Fruit fly (Drosophila melanogaster): ENCODE data around the gene Vps13B.

Vps13B gene

DNA sequence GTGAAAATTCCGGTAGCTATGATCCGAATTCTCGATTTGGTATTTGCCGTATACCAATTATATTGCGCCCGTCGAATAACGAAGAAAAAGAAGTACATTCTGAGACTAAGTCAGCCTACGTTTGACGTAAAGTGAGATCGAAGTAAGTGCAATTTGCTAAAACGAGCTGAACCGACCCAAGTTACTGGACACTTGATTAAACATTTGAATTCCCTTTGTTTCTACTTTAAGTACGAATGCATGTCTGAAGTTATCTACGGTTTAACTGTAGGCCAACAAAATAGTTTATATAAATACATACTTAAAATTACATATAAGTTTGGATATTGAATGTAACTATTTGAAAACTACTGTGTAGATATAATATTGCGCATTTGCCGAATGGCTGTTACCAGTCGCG lies 5.5 kb upstream of the Vps13B start, which contains the start of gene alpha-Man-Ic:
TSS of gene alpha-Man-Ic (minus strand) at position 101 of the 400 bp plus-strand sequence.
- no peak for TF ChIP-seq btn (GFP tag; optimal IDR thresholded peaks at IDR 0.05)
- no peak for TF ChIP-seq zfh1 (GFP tag; IDR thresholded peaks at IDR 0.05)
- TF ChIP-seq CG8089 (GFP tag; optimal IDR thresholded peaks at IDR 0.05): no peak
- no peak for TF ChIP-seq CG2678 (tag; optimal IDR thresholded peaks at IDR 0.05)
- TF ChIP-seq CG16813 (GFP tag; IDR thresholded peaks at IDR 0.05; ENCODE audit: partially characterized antibody): no peak
- TF ChIP-seq pzg (GFP tag; optimal IDR thresholded peaks at IDR 0.05): no peak
- TF ChIP-seq NC2β (GFP tag; optimal IDR thresholded peaks at IDR 0.05): no peak
- no peak for TF ChIP-seq sqz (GFP tag; optimal IDR thresholded peaks at IDR 0.05)
- no peak for TF ChIP-seq dan (GFP tag; IDR thresholded peaks at IDR 0.05)

DNA sequence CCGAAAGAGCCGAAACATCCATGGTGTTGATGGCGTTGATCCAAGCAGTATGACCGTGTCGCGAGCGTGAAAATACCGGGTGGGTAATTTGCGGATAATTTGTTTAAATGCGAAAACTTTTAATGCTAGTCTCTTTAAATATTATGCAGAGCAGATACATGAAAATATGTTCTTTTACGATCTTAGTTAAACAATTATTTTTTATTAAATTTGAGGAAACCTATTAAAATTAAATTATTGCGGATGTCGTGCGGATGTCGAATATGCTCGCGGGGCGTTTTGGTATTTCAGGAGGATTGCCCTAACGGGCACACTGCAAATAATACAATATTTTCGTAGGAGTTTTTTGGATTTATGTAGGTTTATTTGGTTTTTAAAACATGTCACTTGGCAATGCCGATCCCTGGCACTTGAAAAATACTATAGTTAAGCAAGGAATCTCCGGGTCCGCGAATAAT lies 2.7 kb upstream of the Vps13B start, which contains the start of the genes Cog7, CG42557 and CG42558:
TSS of gene Cog7 (minus strand) at position 51 of the 458 bp plus-strand sequence.
TSS of gene CG42557 (plus strand) at position 281 of the 458 bp plus-strand sequence.
TSS of gene CG42558 (plus strand) at position 281 of the 458 bp plus-strand sequence.
- peak; percentile 70 for TF ChIP-seq CG9797 (GFP tag; optimal IDR thresholded peaks at IDR 0.05)
- no peak for TF ChIP-seq Hey (tag; optimal IDR thresholded peaks at IDR 0.05)
- peak; percentile 92 for TF ChIP-seq row (GFP tag; IDR thresholded peaks at IDR 0.05)
- no peak for TF ChIP-seq Aef1 (GFP tag; IDR thresholded peaks at IDR 0.05)
- peak; percentile 49 for TF ChIP-seq CG30020 (tag; optimal IDR thresholded peaks at IDR 0.05)
- TF ChIP-seq CG13287 (GFP tag; IDR thresholded peaks at IDR 0.05; ENCODE audit: partially characterized antibody): peak; percentile 57; the same call in 1 of the 2 replicates
- no peak for TF ChIP-seq bigmax (GFP tag; optimal IDR thresholded peaks at IDR 0.05)
- no peak for TF ChIP-seq CG8281 (tag; optimal IDR thresholded peaks at IDR 0.05)
- peak; percentile 69 for TF ChIP-seq YL-1 (GFP tag; optimal IDR thresholded peaks at IDR 0.05)
- TF ChIP-seq BEAF-32 (GFP tag; optimal IDR thresholded peaks at IDR 0.05): peak; percentile 22
- TF ChIP-seq CG2116 (GFP tag; optimal IDR thresholded peaks at IDR 0.05): peak; percentile 3
- TF ChIP-seq MESR4 (GFP tag; optimal IDR thresholded peaks at IDR 0.05): peak; percentile 28
- peak; percentile 33 for TF ChIP-seq pzg (GFP tag; optimal IDR thresholded peaks at IDR 0.05)
- peak; percentile 24; the same call in 1 of the 3 replicates for TF ChIP-seq knrl (GFP tag; IDR thresholded peaks at IDR 0.05; ENCODE audit: partially characterized antibody)
- no peak for TF ChIP-seq CG3847 (GFP tag; IDR thresholded peaks at IDR 0.05)
- no peak for TF ChIP-seq mam (GFP tag; optimal IDR thresholded peaks at IDR 0.05)
- no peak for TF ChIP-seq CG8290 (GFP tag; optimal IDR thresholded peaks at IDR 0.05)
- no peak for TF ChIP-seq CG8290 (tag; optimal IDR thresholded peaks at IDR 0.05)
- TF ChIP-seq CG4617 (GFP tag; optimal IDR thresholded peaks at IDR 0.05; ENCODE audit: borderline replicate concordance): peak; percentile 48
- TF ChIP-seq Sin3A (optimal IDR thresholded peaks at IDR 0.05): peak; percentile 74
- TF ChIP-seq CG5180 (GFP tag; optimal IDR thresholded peaks at IDR 0.05): no peak
- peak; percentile 82 for TF ChIP-seq gfzf (GFP tag; optimal IDR thresholded peaks at IDR 0.05)
- peak; percentile 83 for TF ChIP-seq MBD-R2 (GFP tag; IDR thresholded peaks at IDR 0.05)
- peak; percentile 8 for TF ChIP-seq nmo (GFP tag; optimal IDR thresholded peaks at IDR 0.05)
- no peak for TF ChIP-seq dati (GFP tag; IDR thresholded peaks at IDR 0.05)
- TF ChIP-seq nom (GFP tag; optimal IDR thresholded peaks at IDR 0.05): no peak
- no peak for TF ChIP-seq Optix (GFP tag; IDR thresholded peaks at IDR 0.05)
- TF ChIP-seq Myb (GFP tag; optimal IDR thresholded peaks at IDR 0.05): no peak
- TF ChIP-seq CoRest (tag; optimal IDR thresholded peaks at IDR 0.05): peak; percentile 2
- TF ChIP-seq zen2 (GFP tag; IDR thresholded peaks at IDR 0.05; ENCODE audit: partially characterized antibody): no peak
- peak; percentile 40 for TF ChIP-seq Dref (GFP tag; IDR thresholded peaks at IDR 0.05)
- peak; percentile 100 for TF ChIP-seq CG13775 (GFP tag; optimal IDR thresholded peaks at IDR 0.05)
- peak in 1 of 2 experiments; percentile 14 for TF ChIP-seq crp (GFP tag; optimal IDR thresholded peaks at IDR 0.05)
- no peak for TF ChIP-seq CG15073 (GFP tag; optimal IDR thresholded peaks at IDR 0.05)

Data from whole organism, embryonic.